Fruit fly (Drosophila melanogaster) ovary, adult (tissue): ENCODE results near the gene dind.

ENCODE experiments used
- CG17801 ChIP-seq: fragments of 200-800 bp; optimal IDR thresholded peaks from 2 replicates; lab custom pipeline; 2019; ENCODE audit warnings: missing biosample characterization, mild to moderate bottlenecking, missing genetic modification characterization, moderate library complexity; ENCODE audit not compliant: partially characterized antibody

Gene dind

dm6 chr3R:18670441-18671111, 6.8 kb downstream of the dind start:
- TF ChIP-seq CG17801 (GFP tag; lab: Kevin White, UChicago), result peak; percentile 72

- no peak for TF ChIP-seq CG17801 (GFP tag; lab: Kevin White, UChicago)
Observed at dm6 chr3R:18669812-18670211, 7.5 kb downstream of the dind start.

- no peak for TF ChIP-seq CG17801 (GFP tag; lab: Kevin White, UChicago)
Observed at dm6 chr3R:18669152-18669551, 8.2 kb downstream of the dind start, which contains the start of gene CG7702. TSS of gene CG7702 (plus strand) at chr3R:18669390.

dm6 chr3R:18667659-18668248, 9.6 kb downstream of the dind start, which contains the start of gene CG31229:
TSS of gene CG31229 (plus strand) at chr3R:18667852.
- no peak for TF ChIP-seq CG17801 (GFP tag; lab: Kevin White, UChicago)

dm6 chr3R:18665061-18665460, 12.3 kb downstream of the dind start, which contains the start of gene CG31231:
TSS of gene CG31231 (plus strand) at chr3R:18665361.
- TF ChIP-seq CG17801 (GFP tag; lab: Kevin White, UChicago), result no peak

dm6 chr3R:18663525-18663924, 13.8 kb downstream of the dind start, which contains the start of the genes Cpsf73 and Gos28:
TSS of gene Cpsf73 (minus strand) at chr3R:18663552.
TSS of gene Gos28 (plus strand) at chr3R:18663738.
- peak; percentile 36 for TF ChIP-seq CG17801 (GFP tag; lab: Kevin White, UChicago)

dm6 chr3R:18658945-18659642, 18.2 kb downstream of the dind start, which contains the start of the genes CG31224 and CstF64:
TSS of gene CG31224 (minus strand) at chr3R:18659309.
TSS of gene CstF64 (plus strand) at chr3R:18659618.
- TF ChIP-seq CG17801 (GFP tag; lab: Kevin White, UChicago), result peak; percentile 65

- no peak for TF ChIP-seq CG17801 (GFP tag; lab: Kevin White, UChicago)
Observed at dm6 chr3R:18658380-18658944, 18.9 kb downstream of the dind start.

dm6 chr3R:18643646-18644045, 33.7 kb downstream of the dind start:
- no peak for TF ChIP-seq CG17801 (GFP tag; lab: Kevin White, UChicago)

dm6 chr3R:18641242-18641757, 36.0 kb downstream of the dind start, which contains the start of gene CG14301:
TSS of gene CG14301 (minus strand) at chr3R:18641457.
- no peak for TF ChIP-seq CG17801 (GFP tag; lab: Kevin White, UChicago)

- TF ChIP-seq CG17801 (GFP tag; lab: Kevin White, UChicago), result peak; percentile 16
Observed at dm6 chr3R:18639662-18640061, 37.7 kb downstream of the dind start.

- no peak for TF ChIP-seq CG17801 (GFP tag; lab: Kevin White, UChicago)
Observed at dm6 chr3R:18633099-18633498, 44.2 kb downstream of the dind start.

- no peak for TF ChIP-seq CG17801 (GFP tag; lab: Kevin White, UChicago)
Observed at dm6 chr3R:18628311-18628811, 49.0 kb downstream of the dind start.
